Fruit fly (Drosophila melanogaster) whole organism, wandering third instar larva: ENCODE data around the gene CG16772.

Experiments
- Abd-B ChIP-seq: fragments of >200 bp; optimal IDR thresholded peaks from 2 replicates; lab custom pipeline; 2017; ENCODE audit warnings: missing biosample characterization, missing genetic modification characterization
- CG32264 ChIP-seq: fragments of 200-800 bp; sonication (Bioruptor generic); optimal IDR thresholded peaks from 2 replicates; lab custom pipeline; 2016; ENCODE audit warnings: missing biosample characterization, missing genetic modification characterization
- Dfd ChIP-seq: fragments of >200 bp; optimal IDR thresholded peaks from 2 replicates; lab custom pipeline; 2017; ENCODE audit warnings: missing biosample characterization, missing genetic modification characterization
- Mio ChIP-seq: sonication (Bioruptor generic); optimal IDR thresholded peaks from 2 replicates; lab custom pipeline; 2016; ENCODE audit warnings: missing biosample characterization, missing genetic modification characterization
- Rel ChIP-seq, 2 experiments: fragments of 200-800 bp; sonication (Bioruptor generic) in 1 of 2; optimal IDR thresholded peaks; 2 replicates in 1 of 2; 3 replicates in 1 of 2; lab custom pipeline; 2016 to 2019; ENCODE audit warnings: mild to moderate bottlenecking in 2 of 2, missing biosample characterization in 2 of 2, missing genetic modification characterization in 2 of 2, moderate library complexity in 1 of 2
- br ChIP-seq: fragments of 200-800 bp; sonication (Bioruptor generic); optimal IDR thresholded peaks from 2 replicates; lab custom pipeline; 2016; ENCODE audit warnings: missing biosample characterization, missing genetic modification characterization
- jim ChIP-seq: fragments of 175-275, 200-325 bp; sonication (Bioruptor generic); optimal IDR thresholded peaks from 2 replicates; lab custom pipeline; 2016; ENCODE audit warnings: missing biosample characterization, mild to moderate bottlenecking, missing genetic modification characterization
- pan ChIP-seq: fragments of >200 bp; optimal IDR thresholded peaks from 2 replicates; lab custom pipeline; 2017
- sage ChIP-seq: fragments of 200-800 bp; sonication (Bioruptor generic); optimal IDR thresholded peaks from 2 replicates; lab custom pipeline; 2016; ENCODE audit warnings: missing biosample characterization, mild to moderate bottlenecking, missing genetic modification characterization

dm6 chr2L:19932523-19932922 is 30.0 kb upstream of the CG16772 start:
- TF ChIP-seq jim (no peak), Abd-B (no peak), Mio (GFP tag; lab: Kevin White, UChicago) (no peak), br (GFP tag; lab: Kevin White, UChicago) (no peak), Dfd (GFP tag; lab: Kevin White, UChicago) (no peak), pan (no peak), CG32264 (GFP tag; lab: Kevin White, UChicago) (no peak), sage (no peak), Rel (GFP tag; optimal IDR thresholded peaks at IDR 0.05; lab: Kevin White, UChicago) (no peak), Rel (tag; optimal IDR thresholded peaks at IDR 0.05; lab: Kevin White, UChicago) (no peak)
